Fruit fly (Drosophila melanogaster): Measurements from ENCODE around the gene CG45061.

The CG45061 gene

DNA sequence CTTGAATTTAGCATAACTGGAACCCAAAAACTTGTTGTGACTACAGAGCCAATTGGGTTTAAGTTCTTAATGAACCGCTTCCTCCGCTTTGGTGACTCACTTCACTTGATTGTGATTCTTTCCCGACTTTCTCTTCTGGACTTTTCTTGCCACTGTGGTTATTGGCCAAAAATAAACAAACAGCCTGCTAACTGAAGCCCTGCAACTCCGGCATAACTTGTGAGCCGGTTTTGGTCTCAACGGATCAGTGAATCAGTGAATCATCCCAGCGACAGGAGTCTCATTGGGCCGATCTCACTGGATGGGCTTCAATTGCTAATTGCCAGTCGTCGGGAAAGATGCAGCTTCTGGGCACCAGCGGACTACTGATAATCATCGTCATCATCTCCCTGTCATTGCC lies 11.4 kb upstream of the CG45061 start:
- TF ChIP-seq sv (GFP tag; optimal IDR thresholded peaks at IDR 0.05) (no peak), dl (GFP tag; optimal IDR thresholded peaks at IDR 0.05; ENCODE audit: insufficient read depth in 1 of 2, partially characterized antibody in 2 of 2) (no peak), Hr78 (GFP tag; optimal IDR thresholded peaks at IDR 0.05) (no peak), Dif (GFP tag; optimal IDR thresholded peaks at IDR 0.05; ENCODE audit: partially characterized antibody) (no peak), tai (GFP tag; optimal IDR thresholded peaks at IDR 0.05) (no peak), sage (GFP tag; optimal IDR thresholded peaks at IDR 0.05) (no peak), pan (optimal IDR thresholded peaks at IDR 0.05) (no peak), Hnf4 (GFP tag; optimal IDR thresholded peaks at IDR 0.05) (no peak), h (GFP tag; optimal IDR thresholded peaks at IDR 0.05) (no peak), Abd-B (GFP tag; optimal IDR thresholded peaks at IDR 0.05) (no peak), Mio (GFP tag; optimal IDR thresholded peaks at IDR 0.05) (no peak), brk (GFP tag; optimal IDR thresholded peaks at IDR 0.05) (no peak), foxo (GFP tag; optimal IDR thresholded peaks at IDR 0.05) (no peak), CG32264 (GFP tag; optimal IDR thresholded peaks at IDR 0.05) (no peak), CrebA (GFP tag; optimal IDR thresholded peaks at IDR 0.05; ENCODE audit: borderline replicate concordance) (no peak), psq (GFP tag; optimal IDR thresholded peaks at IDR 0.05) (no peak), Hr83 (GFP tag; optimal IDR thresholded peaks at IDR 0.05; ENCODE audit: poor library complexity, severe bottlenecking) (no peak), woc (GFP tag; optimal IDR thresholded peaks at IDR 0.05) (no peak), Jra (GFP tag; optimal IDR thresholded peaks at IDR 0.05) (no peak), lola (GFP tag; optimal IDR thresholded peaks at IDR 0.05) (no peak)

DNA sequence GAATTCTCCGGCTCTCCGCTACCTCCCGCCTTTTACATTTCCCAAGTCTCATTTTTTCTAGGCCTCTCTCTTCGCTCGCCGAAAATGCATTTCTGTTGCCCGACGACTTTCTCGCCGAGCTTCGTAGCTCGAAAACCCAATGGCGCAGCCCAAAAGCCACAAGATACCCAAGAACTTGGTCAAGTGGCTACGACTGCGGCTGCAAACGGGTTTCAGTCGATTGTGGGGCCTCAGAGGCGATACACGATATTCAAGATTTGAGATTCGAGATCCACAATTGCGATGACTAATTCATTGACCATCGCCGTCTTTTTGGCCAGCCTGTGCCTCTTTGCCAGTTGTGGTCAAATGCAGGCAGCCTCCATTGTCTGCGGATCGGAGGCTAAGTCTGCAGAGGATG lies 10.2 kb upstream of the CG45061 start, which contains the start of gene CG9689:
Gene CG9689, plus strand, starts transcription at position 208 of the 400 bp plus-strand sequence.
- no peak for TF ChIP-seq Rel (GFP tag; optimal IDR thresholded peaks at IDR 0.05)
- no peak for TF ChIP-seq Rel (tag; optimal IDR thresholded peaks at IDR 0.05)
- TF ChIP-seq OdsH (GFP tag; optimal IDR thresholded peaks at IDR 0.05) = no peak
- TF ChIP-seq dmrt93B (GFP tag; optimal IDR thresholded peaks at IDR 0.05) = no peak
- no peak for TF ChIP-seq fru (GFP tag; optimal IDR thresholded peaks at IDR 0.05)
- TF ChIP-seq Vsx2 (GFP tag; optimal IDR thresholded peaks at IDR 0.05; ENCODE audit: partially characterized antibody) = peak; percentile 55
- TF ChIP-seq pan (optimal IDR thresholded peaks at IDR 0.05) = no peak
- no peak for TF ChIP-seq CrebA (GFP tag; optimal IDR thresholded peaks at IDR 0.05; ENCODE audit: borderline replicate concordance)
- TF ChIP-seq HLH106 (tag; optimal IDR thresholded peaks at IDR 0.05) = no peak
- TF ChIP-seq Hr78 (GFP tag; optimal IDR thresholded peaks at IDR 0.05) = no peak

DNA sequence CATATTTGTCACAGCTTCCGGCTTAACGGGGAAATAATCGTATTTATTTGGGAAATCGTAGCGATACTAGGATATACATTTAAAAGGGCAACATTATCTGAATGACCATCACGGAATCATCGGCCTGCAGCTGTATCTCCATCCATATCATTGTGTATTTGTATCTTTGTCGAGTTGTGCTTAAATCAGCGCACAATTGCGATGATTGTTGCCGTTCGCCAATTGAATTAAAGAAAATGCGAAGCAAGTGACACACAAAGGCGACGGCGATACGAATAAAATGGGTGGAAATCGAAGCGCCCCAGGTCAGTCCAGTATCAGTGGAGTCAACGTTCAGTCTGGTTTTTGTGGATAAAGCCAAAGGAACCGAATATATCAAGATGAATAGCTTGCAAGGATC lies 8.1 kb upstream of the CG45061 start, which contains the start of gene CG9686:
Gene CG9686, plus strand, starts transcription at position 301 of the 400 bp plus-strand sequence.
- TF ChIP-seq Jra (GFP tag; optimal IDR thresholded peaks at IDR 0.05) = no peak
- no peak for TF ChIP-seq dsf (GFP tag; optimal IDR thresholded peaks at IDR 0.05; ENCODE audit: borderline replicate concordance)
- no peak for TF ChIP-seq Mio (GFP tag; optimal IDR thresholded peaks at IDR 0.05)
- TF ChIP-seq Hr83 (GFP tag; optimal IDR thresholded peaks at IDR 0.05; ENCODE audit: poor library complexity, severe bottlenecking) = no peak
- no peak for TF ChIP-seq OdsH (GFP tag; optimal IDR thresholded peaks at IDR 0.05)
- TF ChIP-seq Vsx2 (GFP tag; optimal IDR thresholded peaks at IDR 0.05; ENCODE audit: partially characterized antibody) = no peak
- no peak for TF ChIP-seq foxo (GFP tag; optimal IDR thresholded peaks at IDR 0.05)

DNA sequence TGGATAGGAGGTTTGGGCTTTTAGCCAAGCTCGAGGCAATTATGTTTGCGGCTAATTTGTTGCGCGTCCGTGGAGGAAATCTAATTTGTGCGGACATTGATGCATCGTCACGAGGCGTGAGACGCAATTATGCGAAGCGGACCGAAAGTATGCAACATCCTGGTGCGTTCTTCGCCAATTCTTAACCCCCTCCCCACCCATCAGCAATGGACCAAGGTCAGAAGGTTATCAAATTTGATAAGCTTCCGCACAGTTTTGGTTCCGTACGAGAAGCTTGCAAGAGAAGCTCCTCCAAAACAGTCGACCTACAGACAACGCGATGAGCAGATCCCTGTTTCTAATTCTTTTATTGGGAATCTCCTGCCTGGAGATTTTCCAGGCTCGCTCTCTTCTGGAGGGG lies 6.6 kb upstream of the CG45061 start, which contains the start of gene CG1468:
Gene CG1468, plus strand, starts transcription at position 298 of the 400 bp plus-strand sequence.
- TF ChIP-seq Myc (optimal IDR thresholded peaks at IDR 0.05) = peak; percentile 17
- no peak for TF ChIP-seq brk (GFP tag; optimal IDR thresholded peaks at IDR 0.05)

DNA sequence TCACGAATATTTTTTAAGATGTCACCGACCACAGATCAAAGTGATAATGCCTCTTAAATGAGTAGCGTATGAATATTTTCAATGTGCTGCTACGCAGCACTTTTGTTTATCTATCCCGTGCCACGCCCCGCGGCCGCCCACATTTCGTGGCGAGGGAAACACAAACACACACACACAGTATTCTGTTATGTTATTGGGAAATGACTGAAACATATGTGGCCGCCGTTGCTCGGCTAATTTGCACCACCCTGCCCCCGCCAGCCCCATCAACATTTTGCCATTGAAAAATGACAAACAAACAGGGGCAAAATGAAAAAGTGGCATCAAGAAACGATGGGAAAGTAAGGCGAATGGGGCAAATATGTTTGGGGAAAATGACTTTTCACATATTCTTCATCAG lies 5.7 kb upstream of the CG45061 start:
- TF ChIP-seq Jra (GFP tag; optimal IDR thresholded peaks at IDR 0.05) (no peak), woc (GFP tag; optimal IDR thresholded peaks at IDR 0.05) (no peak), CG32264 (GFP tag; optimal IDR thresholded peaks at IDR 0.05) (no peak), Vsx2 (GFP tag; optimal IDR thresholded peaks at IDR 0.05; ENCODE audit: partially characterized antibody) (no peak), Rel (GFP tag; optimal IDR thresholded peaks at IDR 0.05) (no peak), Rel (tag; optimal IDR thresholded peaks at IDR 0.05) (no peak), Dif (GFP tag; optimal IDR thresholded peaks at IDR 0.05; ENCODE audit: partially characterized antibody) (no peak), Abd-B (GFP tag; optimal IDR thresholded peaks at IDR 0.05) (no peak), CG9705 (GFP tag; optimal IDR thresholded peaks at IDR 0.05) (no peak), br (GFP tag; optimal IDR thresholded peaks at IDR 0.05) (no peak), Hr78 (GFP tag; optimal IDR thresholded peaks at IDR 0.05) (no peak), GATAd (GFP tag; optimal IDR thresholded peaks at IDR 0.05) (no peak), Hr83 (GFP tag; optimal IDR thresholded peaks at IDR 0.05; ENCODE audit: poor library complexity, severe bottlenecking) (no peak), sage (GFP tag; optimal IDR thresholded peaks at IDR 0.05) (no peak), dmrt93B (GFP tag; optimal IDR thresholded peaks at IDR 0.05) (no peak), CrebA (GFP tag; optimal IDR thresholded peaks at IDR 0.05; ENCODE audit: borderline replicate concordance) (no peak), OdsH (GFP tag; optimal IDR thresholded peaks at IDR 0.05) (no peak), Mio (GFP tag; optimal IDR thresholded peaks at IDR 0.05) (no peak), Sp1 (GFP tag; optimal IDR thresholded peaks at IDR 0.05) (no peak), tai (GFP tag; optimal IDR thresholded peaks at IDR 0.05) (no peak), rgr (GFP tag; optimal IDR thresholded peaks at IDR 0.05) (no peak)
